Fruit fly (Drosophila melanogaster) Kc167 (cell line): Measurements from ENCODE around the gene slo.

Source experiments
- Sin3A ChIP-seq: fragments of >200 bp; optimal IDR thresholded peaks from 2 replicates; lab custom pipeline; 2018; ENCODE audit warnings: missing external identifiers
- insv ChIP-seq: fragments of >200 bp; optimal IDR thresholded peaks from 3 replicates; lab custom pipeline; 2018; ENCODE audit warnings: missing external identifiers

DNA sequence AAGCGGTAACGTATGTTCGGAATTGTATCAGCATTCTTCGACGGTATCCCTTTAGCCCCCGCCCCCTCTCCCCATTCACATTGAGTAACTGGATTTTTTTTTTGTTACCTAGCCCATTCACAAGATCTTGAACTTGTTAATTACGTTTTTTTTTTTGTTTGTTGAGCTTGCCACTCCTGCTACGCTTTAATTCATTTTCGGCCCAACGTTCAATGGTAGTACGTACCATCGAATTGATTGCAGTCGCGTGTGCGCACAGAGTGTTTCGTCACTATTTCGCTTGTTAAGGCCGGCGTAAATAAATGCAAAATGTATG lies 47.6 kb upstream of the slo start:
- TF ChIP-seq Sin3A, result no peak
- no peak for TF ChIP-seq insv (lab: Kevin White, UChicago)
